Worm (Caenorhabditis elegans) whole organism, L3 larva: ENCODE measurements around the gene sru-38.
A peak's percentile ranks its signal among the peaks of the same experiment; 100 is the strongest.

Experiments used
- R02D3.7 ChIP-seq: fragments of 150-350 bp; optimal IDR thresholded peaks from 2 replicates; lab custom pipeline; 2014; ENCODE audit warnings: missing biosample characterization, missing genetic modification characterization
- ZK546.5 ChIP-seq: sonication (generic microtip); optimal IDR thresholded peaks from 2 replicates; lab custom pipeline; 2017; ENCODE audit warnings: missing biosample characterization, missing genetic modification characterization
- aly-2 ChIP-seq: fragments of 150-350 bp; optimal IDR thresholded peaks from 2 replicates; lab custom pipeline; 2014; ENCODE audit warnings: missing biosample characterization, missing genetic modification characterization
- ama-1 ChIP-seq: fragments of 150-350 bp; optimal IDR thresholded peaks from 2 replicates; lab custom pipeline; 2018
- ceh-16 ChIP-seq: sonication (generic microtip); optimal IDR thresholded peaks from 2 replicates; lab custom pipeline; 2017; ENCODE audit warnings: missing biosample characterization, missing genetic modification characterization
- ceh-82 ChIP-seq: fragments of 150-350 bp; optimal IDR thresholded peaks from 2 replicates; lab custom pipeline; 2014; ENCODE audit warnings: missing biosample characterization, missing genetic modification characterization
- ceh-9 ChIP-seq: sonication (generic microtip); optimal IDR thresholded peaks from 2 replicates; lab custom pipeline; 2018; ENCODE audit warnings: missing biosample characterization, missing genetic modification characterization
- daf-12 ChIP-seq: fragments of 150-350 bp; optimal IDR thresholded peaks from 2 replicates; lab custom pipeline; 2014; ENCODE audit warnings: missing biosample characterization, missing genetic modification reagents, missing genetic modification characterization
- egl-27 ChIP-seq: sonication (generic microtip); optimal IDR thresholded peaks from 4 replicates; lab custom pipeline; 2017; ENCODE audit warnings: missing biosample characterization, missing genetic modification reagents, missing genetic modification characterization
- egl-5 ChIP-seq: fragments of 150-350 bp; optimal IDR thresholded peaks from 2 replicates; lab custom pipeline; 2017; ENCODE audit warnings: missing biosample characterization, missing genetic modification reagents, missing genetic modification characterization, inconsistent platforms
- elt-1 ChIP-seq: fragments of 150-350 bp; optimal IDR thresholded peaks from 2 replicates; lab custom pipeline; 2014; ENCODE audit warnings: missing biosample characterization, missing genetic modification characterization
- elt-2 ChIP-seq: sonication (generic microtip); optimal IDR thresholded peaks from 2 replicates; lab custom pipeline; 2016; ENCODE audit warnings: missing genetic modification reagents, mild to moderate bottlenecking, missing genetic modification characterization, missing compliant biosample characterization
- elt-3 ChIP-seq, 3 experiments: fragments of 150-350 bp in 1 of 3; sonication (generic microtip) in 2 of 3; optimal IDR thresholded peaks; 2 replicates in 2 of 3; 4 replicates in 1 of 3; lab custom pipeline; 2014 to 2017; ENCODE audit warnings: missing biosample characterization in 3 of 3, missing genetic modification characterization in 3 of 3
- eor-1 ChIP-seq, 2 experiments: fragments of 150-350 bp; optimal IDR thresholded peaks; 2 replicates each; lab custom pipeline; 2014 to 2018; ENCODE audit warnings: missing biosample characterization in 2 of 2, missing genetic modification characterization in 2 of 2
- fkh-10 ChIP-seq: sonication (generic microtip); optimal IDR thresholded peaks from 2 replicates; lab custom pipeline; 2017; ENCODE audit warnings: missing biosample characterization, missing genetic modification reagents, missing genetic modification characterization
- fkh-2 ChIP-seq: fragments of 150-350 bp; optimal IDR thresholded peaks from 2 replicates; lab custom pipeline; 2014; ENCODE audit warnings: missing biosample characterization, missing genetic modification reagents, missing genetic modification characterization
- fos-1 ChIP-seq: fragments of 150-350 bp; optimal IDR thresholded peaks from 2 replicates; lab custom pipeline; 2014; ENCODE audit warnings: missing biosample characterization, missing genetic modification characterization
- hmg-11 ChIP-seq: sonication (generic microtip); optimal IDR thresholded peaks from 2 replicates; lab custom pipeline; 2016; ENCODE audit warnings: missing genetic modification characterization, missing compliant biosample characterization
- lin-15B ChIP-seq: fragments of 150-350 bp; optimal IDR thresholded peaks from 2 replicates; lab custom pipeline; 2014; ENCODE audit warnings: missing biosample characterization, missing genetic modification characterization
- lin-39 ChIP-seq: fragments of 150-350 bp; optimal IDR thresholded peaks from 2 replicates; lab custom pipeline; 2018; ENCODE audit warnings: missing biosample characterization, missing genetic modification reagents, missing genetic modification characterization
- lsy-12 ChIP-seq: sonication (generic microtip); optimal IDR thresholded peaks from 2 replicates; lab custom pipeline; 2016; ENCODE audit warnings: mild to moderate bottlenecking, missing genetic modification characterization, missing compliant biosample characterization
- mdl-1 ChIP-seq: fragments of 150-350 bp; optimal IDR thresholded peaks from 2 replicates; lab custom pipeline; 2014; ENCODE audit warnings: missing biosample characterization, missing genetic modification characterization
- mml-1 ChIP-seq: fragments of 150-350 bp; sonication (generic microtip); optimal IDR thresholded peaks from 3 replicates; lab custom pipeline; 2014; ENCODE audit warnings: missing biosample characterization, missing genetic modification characterization
- nfya-1 ChIP-seq: sonication (generic microtip); optimal IDR thresholded peaks from 2 replicates; lab custom pipeline; 2017; ENCODE audit warnings: missing genetic modification characterization, mild to moderate bottlenecking, missing compliant biosample characterization, antibody characterized with exemption, moderate library complexity; ENCODE audit not compliant: insufficient read depth
- nhr-11 ChIP-seq: fragments of 150-350 bp; optimal IDR thresholded peaks from 2 replicates; lab custom pipeline; 2014; ENCODE audit warnings: missing biosample characterization, missing genetic modification characterization
- nhr-237 ChIP-seq: fragments of 150-350 bp; optimal IDR thresholded peaks from 2 replicates; lab custom pipeline; 2014; ENCODE audit warnings: missing biosample characterization, missing genetic modification characterization
- nhr-25 ChIP-seq: sonication (generic microtip); optimal IDR thresholded peaks from 2 replicates; lab custom pipeline; 2017; ENCODE audit warnings: missing biosample characterization, missing genetic modification characterization
- nhr-28 ChIP-seq: fragments of 150-350 bp; optimal IDR thresholded peaks from 2 replicates; lab custom pipeline; 2014; ENCODE audit warnings: missing biosample characterization, missing genetic modification characterization
- nhr-43 ChIP-seq: sonication (generic microtip); optimal IDR thresholded peaks from 2 replicates; lab custom pipeline; 2016; ENCODE audit warnings: mild to moderate bottlenecking, missing genetic modification characterization, missing compliant biosample characterization; ENCODE audit not compliant: poor library complexity, severe bottlenecking
- nhr-67 ChIP-seq: fragments of 150-350 bp; optimal IDR thresholded peaks from 2 replicates; lab custom pipeline; 2014; ENCODE audit warnings: missing biosample characterization, missing genetic modification characterization
- nhr-76 ChIP-seq: fragments of 150-350 bp; sonication (generic microtip); optimal IDR thresholded peaks from 5 replicates; lab custom pipeline; 2014; ENCODE audit warnings: missing biosample characterization, missing genetic modification characterization
- nhr-77 ChIP-seq: fragments of 150-350 bp; optimal IDR thresholded peaks from 2 replicates; lab custom pipeline; 2014; ENCODE audit warnings: missing biosample characterization, missing genetic modification characterization
- pha-4 ChIP-seq: fragments of 150-350 bp; optimal IDR thresholded peaks from 2 replicates; lab custom pipeline; 2014; ENCODE audit warnings: missing biosample characterization, missing genetic modification reagents, missing genetic modification characterization
- pqm-1 ChIP-seq: fragments of 150-350 bp; optimal IDR thresholded peaks from 2 replicates; lab custom pipeline; 2017; ENCODE audit warnings: missing biosample characterization, missing genetic modification characterization, inconsistent platforms
- sea-2 ChIP-seq: fragments of 150-350 bp; sonication (generic microtip); optimal IDR thresholded peaks from 4 replicates; lab custom pipeline; 2014; ENCODE audit warnings: missing biosample characterization, missing genetic modification reagents, missing genetic modification characterization
- skn-1 ChIP-seq: fragments of 150-350 bp; optimal IDR thresholded peaks from 2 replicates; lab custom pipeline; 2014; ENCODE audit warnings: missing biosample characterization, missing genetic modification characterization
- snpc-4 ChIP-seq: fragments of 150-350 bp; optimal IDR thresholded peaks from 2 replicates; lab custom pipeline; 2014; ENCODE audit warnings: missing biosample characterization, missing genetic modification characterization
- tbx-2 ChIP-seq: sonication (generic microtip); optimal IDR thresholded peaks from 2 replicates; lab custom pipeline; 2016; ENCODE audit warnings: mild to moderate bottlenecking, missing genetic modification characterization, missing compliant biosample characterization
- unc-39 ChIP-seq: sonication (generic microtip); optimal IDR thresholded peaks from 4 replicates; lab custom pipeline; 2017; ENCODE audit warnings: missing biosample characterization, missing genetic modification characterization
- unc-62 ChIP-seq: fragments of 150-350 bp; sonication (generic microtip); optimal IDR thresholded peaks from 4 replicates; lab custom pipeline; 2014; ENCODE audit warnings: missing biosample characterization, missing genetic modification reagents, missing genetic modification characterization
- zag-1 ChIP-seq: fragments of 150-350 bp; optimal IDR thresholded peaks from 2 replicates; lab custom pipeline; 2014; ENCODE audit warnings: missing biosample characterization, missing genetic modification characterization
- ztf-11 ChIP-seq: fragments of 150-350 bp; optimal IDR thresholded peaks from 2 replicates; lab custom pipeline; 2014; ENCODE audit warnings: missing biosample characterization, missing genetic modification characterization

Gene sru-38

ce11 chrV:9796562-9796961 lies 39.3 kb downstream of the sru-38 start, which contains the start of gene F46B6.9:
TSS of gene F46B6.9 (plus strand) at chrV:9796862.
- TF ChIP-seq mml-1 (tag; lab: Kevin White, UChicago), result no peak
- TF ChIP-seq sea-2 (GFP tag; lab: Kevin White, UChicago), result no peak
- TF ChIP-seq nhr-25, result no peak
- no peak for TF ChIP-seq hmg-11 (tag; lab: Kevin White, UChicago)
- TF ChIP-seq nhr-76, result no peak
- TF ChIP-seq, all 47 proteins: peak for 0

- TF ChIP-seq lin-15B (no peak), elt-3 (tag; optimal IDR thresholded peaks at IDR 0.05; lab: Kevin White, UChicago) (no peak), pha-4 (tag; lab: Kevin White, UChicago) (no peak), lsy-12 (tag; lab: Kevin White, UChicago) (no peak), elt-2 (tag; lab: Kevin White, UChicago) (no peak), nhr-43 (tag; lab: Kevin White, UChicago) (no peak), aly-2 (tag; lab: Kevin White, UChicago) (no peak), elt-1 (tag; lab: Kevin White, UChicago) (no peak), egl-5 (tag; lab: Kevin White, UChicago) (no peak), nhr-76 (no peak), nhr-67 (tag; lab: Kevin White, UChicago) (no peak), fos-1 (no peak), nhr-11 (tag; lab: Kevin White, UChicago) (no peak), mml-1 (tag; lab: Kevin White, UChicago) (no peak), snpc-4 (tag; lab: Kevin White, UChicago) (no peak), nhr-237 (tag; lab: Kevin White, UChicago) (no peak), nhr-28 (tag; lab: Kevin White, UChicago) (no peak)
Measured at ce11 chrV:9796002-9796401, 39.8 kb downstream of the sru-38 start.

- TF ChIP-seq ZK546.5 (tag; lab: Kevin White, UChicago), result no peak
- peak; percentile 23 for TF ChIP-seq elt-2 (tag; lab: Kevin White, UChicago)
Measured at ce11 chrV:9794997-9795396, 40.8 kb downstream of the sru-38 start.

ce11 chrV:9791332-9791731 lies 44.5 kb downstream of the sru-38 start, which contains the start of gene lipl-2:
TSS of gene lipl-2 (plus strand) at chrV:9791567.
- TF ChIP-seq unc-62 (GFP tag; lab: Kevin White, UChicago) (no peak), pqm-1 (tag; lab: Kevin White, UChicago) (peak; percentile 81), lin-15B (no peak), pha-4 (tag; lab: Kevin White, UChicago) (peak; percentile 61), elt-2 (tag; lab: Kevin White, UChicago) (peak; percentile 87)

- TF ChIP-seq egl-5 (tag; lab: Kevin White, UChicago), result peak; percentile 91
- no peak for TF ChIP-seq nhr-76
- TF ChIP-seq nhr-237 (tag; lab: Kevin White, UChicago), result no peak
- no peak for TF ChIP-seq nhr-67 (tag; lab: Kevin White, UChicago)
- TF ChIP-seq nhr-77 (tag; lab: Kevin White, UChicago), result peak; percentile 26
- peak; percentile 38 for TF ChIP-seq egl-27 (tag; lab: Kevin White, UChicago)
- TF ChIP-seq pqm-1 (tag; lab: Kevin White, UChicago), result peak; percentile 73
- TF ChIP-seq ceh-16 (tag; lab: Kevin White, UChicago), result peak; percentile 50
- TF ChIP-seq nhr-25, result peak; percentile 99
- TF ChIP-seq tbx-2, result peak; percentile 88
- TF ChIP-seq elt-1 (tag; lab: Kevin White, UChicago), result peak; percentile 76
- TF ChIP-seq unc-39, result no peak
- peak; percentile 87 for TF ChIP-seq fkh-10 (GFP tag; lab: Kevin White, UChicago)
- no peak for TF ChIP-seq ceh-9 (tag; lab: Kevin White, UChicago)
- TF ChIP-seq R02D3.7, result peak; percentile 62
- TF ChIP-seq lsy-12 (tag; lab: Kevin White, UChicago), result peak; percentile 96
- peak; percentile 89 for TF ChIP-seq lin-15B
- peak; percentile 94 for TF ChIP-seq nfya-1 (tag; lab: Kevin White, UChicago)
- peak; percentile 95 for TF ChIP-seq lin-39 (tag; lab: Kevin White, UChicago)
- no peak for TF ChIP-seq zag-1 (tag; lab: Kevin White, UChicago)
- no peak for TF ChIP-seq daf-12
- peak; percentile 89 for TF ChIP-seq elt-2 (tag; lab: Kevin White, UChicago)
- peak; percentile 68 for TF ChIP-seq skn-1 (tag; lab: Kevin White, UChicago)
- TF ChIP-seq ama-1, result peak; percentile 82
- no peak for TF ChIP-seq ztf-11 (tag; lab: Kevin White, UChicago)
- peak; percentile 94 for TF ChIP-seq mdl-1 (tag; lab: Kevin White, UChicago)
- TF ChIP-seq ceh-82 (tag; lab: Kevin White, UChicago), result peak; percentile 35
- TF ChIP-seq pha-4 (tag; lab: Kevin White, UChicago), result peak; percentile 96
- no peak for TF ChIP-seq eor-1 (tag; optimal IDR thresholded peaks at IDR 0.05; lab: Kevin White, UChicago)
- TF ChIP-seq aly-2 (tag; lab: Kevin White, UChicago), result no peak
- no peak for TF ChIP-seq fkh-2
- TF ChIP-seq sea-2 (GFP tag; lab: Kevin White, UChicago), result no peak
- TF ChIP-seq ZK546.5 (tag; lab: Kevin White, UChicago), result no peak
- no peak for TF ChIP-seq elt-3 (tag; optimal IDR thresholded peaks at IDR 0.05; lab: Kevin White, UChicago)
- TF ChIP-seq nhr-11 (tag; lab: Kevin White, UChicago), result peak; percentile 80
Measured at ce11 chrV:9789657-9790261, 46.1 kb downstream of the sru-38 start, which contains the start of gene ztf-7. TSS of gene ztf-7 (minus strand) at chrV:9789707.
